Worm (Caenorhabditis elegans): ENCODE data around the gene tra-1.
"Not testable (repeated sequence)": the region's sequence is repeated elsewhere in the genome, so short reads cannot be mapped to it uniquely, and the experiment has no call there.

Gene tra-1

ce11 chrIII:11227025-11227424, 32.0 kb upstream of the tra-1 start, which contains the start of gene tbx-37:
Gene tbx-37, minus strand, starts transcription at chrIII:11227125.
- TF ChIP-seq nhr-237 (tag; optimal IDR thresholded peaks at IDR 0.05) (no peak), tbx-8 (GFP tag; optimal IDR thresholded peaks at IDR 0.05) (no peak), flh-1 (GFP tag; optimal IDR thresholded peaks at IDR 0.05) (no peak), ceh-43 (GFP tag; optimal IDR thresholded peaks at IDR 0.05) (no peak), hlh-1 (tag; optimal IDR thresholded peaks at IDR 0.05) (no peak), mab-5 (tag; optimal IDR thresholded peaks at IDR 0.05) (no peak), nhr-2 (tag; optimal IDR thresholded peaks at IDR 0.05) (no peak), unc-62 (GFP tag; optimal IDR thresholded peaks at IDR 0.05) (no peak), nhr-28 (tag; optimal IDR thresholded peaks at IDR 0.05) (no peak)

- TF ChIP-seq mep-1, lsy-2, snpc-4 (tag; optimal IDR thresholded peaks at IDR 0.05): not testable (repeated sequence)
Observed at ce11 chrIII:11224006-11224405, 29.0 kb upstream of the tra-1 start, which contains the start of gene Y47D3A.13. Gene Y47D3A.13, minus strand, starts transcription at chrIII:11224106.

- TF ChIP-seq ztf-11 (tag; optimal IDR thresholded peaks at IDR 0.05) (no peak), sptf-1 (tag; optimal IDR thresholded peaks at IDR 0.05) (no peak), ceh-39 (tag; optimal IDR thresholded peaks at IDR 0.05) (peak; percentile 11), mls-2 (tag; optimal IDR thresholded peaks at IDR 0.05) (no peak), pha-4 (tag; optimal IDR thresholded peaks at IDR 0.05) (no peak), ceh-83 (GFP tag; optimal IDR thresholded peaks at IDR 0.05) (no peak), ces-1 (GFP tag; optimal IDR thresholded peaks at IDR 0.05) (peak; percentile 50), drap-1 (GFP tag; optimal IDR thresholded peaks at IDR 0.05) (no peak), sem-2 (GFP tag; optimal IDR thresholded peaks at IDR 0.05) (no peak), blmp-1 (tag; optimal IDR thresholded peaks at IDR 0.05) (no peak), nhr-28 (tag; optimal IDR thresholded peaks at IDR 0.05) (no peak)
Observed at ce11 chrIII:11221583-11222191, 26.7 kb upstream of the tra-1 start.

- TF ChIP-seq nhr-76 (tag; optimal IDR thresholded peaks at IDR 0.05) (no peak), bed-3 (GFP tag; optimal IDR thresholded peaks at IDR 0.05) (no peak), elt-3 (tag; optimal IDR thresholded peaks at IDR 0.05) (no peak), unc-120 (tag; optimal IDR thresholded peaks at IDR 0.05; ENCODE audit: poor library complexity, severe bottlenecking) (no peak), ces-1 (GFP tag; optimal IDR thresholded peaks at IDR 0.05) (no peak), sptf-1 (tag; optimal IDR thresholded peaks at IDR 0.05) (no peak), blmp-1 (tag; optimal IDR thresholded peaks at IDR 0.05) (no peak), sem-2 (GFP tag; optimal IDR thresholded peaks at IDR 0.05) (no peak), elt-1 (tag; optimal IDR thresholded peaks at IDR 0.05; ENCODE audit: borderline replicate concordance, insufficient read depth) (no peak), ztf-11 (tag; optimal IDR thresholded peaks at IDR 0.05) (no peak), nhr-2 (tag; optimal IDR thresholded peaks at IDR 0.05) (no peak), unc-39 (tag; optimal IDR thresholded peaks at IDR 0.05) (no peak), ceh-83 (GFP tag; optimal IDR thresholded peaks at IDR 0.05) (no peak)
Observed at ce11 chrIII:11218150-11218841, 23.3 kb upstream of the tra-1 start, which contains the start of the genes tbx-34 and wht-8. Gene tbx-34, minus strand, starts transcription at chrIII:11218250. Gene wht-8, plus strand, starts transcription at chrIII:11218791.

- no peak for TF ChIP-seq blmp-1 (tag; optimal IDR thresholded peaks at IDR 0.05)
- no peak for TF ChIP-seq unc-62 (GFP tag; optimal IDR thresholded peaks at IDR 0.05)
- TF ChIP-seq hlh-1 (tag; optimal IDR thresholded peaks at IDR 0.05) = no peak
- TF ChIP-seq lin-13 (tag; optimal IDR thresholded peaks at IDR 0.05) = no peak
- TF ChIP-seq ceh-83 (GFP tag; optimal IDR thresholded peaks at IDR 0.05) = no peak
- no peak for TF ChIP-seq mab-5 (tag; optimal IDR thresholded peaks at IDR 0.05)
- TF ChIP-seq nhr-28 (tag; optimal IDR thresholded peaks at IDR 0.05) = no peak
- no peak for TF ChIP-seq tbx-8 (GFP tag; optimal IDR thresholded peaks at IDR 0.05)
- TF ChIP-seq mls-2 (tag; optimal IDR thresholded peaks at IDR 0.05) = no peak
Observed at ce11 chrIII:11208371-11208770, 13.4 kb upstream of the tra-1 start.
